Worm (Caenorhabditis elegans) whole organism, young adult: ENCODE results near the gene ZK507.1.

Source experiments
- F23B12.7 ChIP-seq: sonication (generic microtip); optimal IDR thresholded peaks from 2 replicates; lab custom pipeline; 2017; ENCODE audit warnings: missing genetic modification characterization, mild to moderate bottlenecking, missing compliant biosample characterization, antibody characterized with exemption, moderate library complexity; ENCODE audit not compliant: insufficient read depth
- F39B2.1 ChIP-seq: fragments of 200-800 bp; sonication (Bioruptor generic); IDR thresholded peaks from 2 replicates; pipeline ENCODE4 v1.3.6; 2022; ENCODE audit warnings: missing genetic modification reagents, missing genetic modification characterization, missing compliant biosample characterization
- K11D2.4 ChIP-seq: fragments of 200-800 bp; sonication (Bioruptor generic); IDR thresholded peaks from 2 replicates; pipeline ENCODE4 v1.3.6; 2022; ENCODE audit warnings: missing genetic modification reagents, missing genetic modification characterization, missing compliant biosample characterization
- Y79H2A.3 ChIP-seq: fragments of 200-800 bp; sonication (Bioruptor generic); conservative IDR thresholded peaks from 2 replicates; pipeline ENCODE4 v1.3.6; 2022; ENCODE audit warnings: missing genetic modification reagents, missing genetic modification characterization, missing compliant biosample characterization
- Y95B8A.8 ChIP-seq: fragments of 200-800 bp; sonication (Bioruptor generic); IDR thresholded peaks from 2 replicates; pipeline ENCODE4 v1.3.6; 2022; ENCODE audit warnings: missing genetic modification reagents, missing genetic modification characterization, missing compliant biosample characterization
- akir-1 ChIP-seq: fragments of 200-800 bp; sonication (Bioruptor generic); optimal IDR thresholded peaks from 2 replicates; lab custom pipeline; 2018; ENCODE audit warnings: mild to moderate bottlenecking, missing genetic modification characterization, moderate library complexity, missing compliant biosample characterization
- ama-1 ChIP-seq, 3 experiments: fragments of 150-350 bp in 1 of 3; sonication (generic microtip) in 2 of 3; optimal IDR thresholded peaks; 2 replicates each; lab custom pipeline; 2014 to 2018; ENCODE audit warnings: missing biosample characterization in 2 of 3, missing genetic modification characterization in 2 of 3, missing genetic modification reagents in 2 of 3
- aptf-3 ChIP-seq: fragments of 200-800 bp; sonication (Bioruptor generic); IDR thresholded peaks from 2 replicates; pipeline ENCODE4 v1.3.6; 2022; ENCODE audit warnings: missing genetic modification characterization, missing compliant biosample characterization
- atf-7 ChIP-seq: sonication (generic microtip); optimal IDR thresholded peaks from 2 replicates; lab custom pipeline; 2017; ENCODE audit warnings: mild to moderate bottlenecking, missing genetic modification characterization, missing compliant biosample characterization
- athp-1 ChIP-seq: sonication (generic microtip); optimal IDR thresholded peaks from 2 replicates; lab custom pipeline; 2017; ENCODE audit warnings: mild to moderate bottlenecking, missing genetic modification characterization, missing compliant biosample characterization
- attf-5 ChIP-seq: fragments of 200-800 bp; sonication (Bioruptor generic); optimal IDR thresholded peaks from 2 replicates; lab custom pipeline; 2018; ENCODE audit warnings: mild to moderate bottlenecking, missing genetic modification characterization, missing compliant biosample characterization
- attf-6 ChIP-seq: fragments of 200-800 bp; sonication (Bioruptor generic); IDR thresholded peaks from 2 replicates; pipeline ENCODE4 v1.3.6; 2022; ENCODE audit warnings: missing genetic modification reagents, missing genetic modification characterization, missing compliant biosample characterization
- ccch-3 ChIP-seq: fragments of 200-800 bp; sonication (Bioruptor generic); optimal IDR thresholded peaks from 2 replicates; lab custom pipeline; 2018; ENCODE audit warnings: mild to moderate bottlenecking, missing genetic modification characterization, missing compliant biosample characterization
- cebp-1 ChIP-seq, 2 experiments: fragments of 200-800 bp in 1 of 2; sonication (Bioruptor generic) in 1 of 2; sonication (generic microtip) in 1 of 2; IDR thresholded peaks in 1 of 2; optimal IDR thresholded peaks in 1 of 2; 2 replicates each; pipeline versions ENCODE4 v1.3.6 to Lab custom; 2017 to 2022; ENCODE audit warnings: missing compliant biosample characterization in 2 of 2, missing genetic modification characterization in 2 of 2, mild to moderate bottlenecking in 1 of 2, missing genetic modification reagents in 1 of 2, moderate library complexity in 1 of 2
- ceh-58 ChIP-seq: fragments of 200-800 bp; sonication (Bioruptor generic); IDR thresholded peaks from 2 replicates; pipeline ENCODE4 v1.3.6; 2022; ENCODE audit warnings: missing genetic modification characterization, missing compliant biosample characterization
- chd-7 ChIP-seq: sonication (generic microtip); optimal IDR thresholded peaks from 2 replicates; lab custom pipeline; 2016; ENCODE audit warnings: mild to moderate bottlenecking, missing genetic modification characterization, moderate library complexity, missing compliant biosample characterization
- dpl-1 ChIP-seq: fragments of 150-350 bp; optimal IDR thresholded peaks from 2 replicates; lab custom pipeline; 2014; ENCODE audit warnings: missing biosample characterization, missing genetic modification reagents, missing genetic modification characterization
- egrh-3 ChIP-seq: fragments of 200-800 bp; sonication (Bioruptor generic); IDR thresholded peaks from 2 replicates; pipeline ENCODE4 v1.3.6; 2022; ENCODE audit warnings: missing genetic modification reagents, missing genetic modification characterization, missing compliant biosample characterization
- ets-4 ChIP-seq: fragments of 200-800 bp; sonication (Bioruptor generic); optimal IDR thresholded peaks from 2 replicates; lab custom pipeline; 2018; ENCODE audit warnings: mild to moderate bottlenecking, missing genetic modification characterization, missing compliant biosample characterization
- him-1 ChIP-seq: sonication (generic microtip); optimal IDR thresholded peaks from 2 replicates; lab custom pipeline; 2016; ENCODE audit warnings: missing genotype, missing genetic modification reagents, missing genetic modification characterization, missing compliant biosample characterization
- hlh-26 ChIP-seq: fragments of 200-800 bp; sonication (Bioruptor generic); conservative IDR thresholded peaks from 2 replicates; pipeline ENCODE4 v1.3.6; 2022; ENCODE audit warnings: missing genetic modification reagents, missing genetic modification characterization, missing compliant biosample characterization
- lag-1 ChIP-seq: fragments of 200-800 bp; sonication (Bioruptor generic); IDR thresholded peaks from 2 replicates; pipeline ENCODE4 v1.3.6; 2022; ENCODE audit warnings: missing genetic modification reagents, missing genetic modification characterization, missing compliant biosample characterization
- let-607 ChIP-seq, 2 experiments: fragments of 200-800 bp in 1 of 2; sonication (Bioruptor generic) in 1 of 2; sonication (generic microtip) in 1 of 2; optimal IDR thresholded peaks; 2 replicates each; lab custom pipeline; 2016 to 2018; ENCODE audit warnings: mild to moderate bottlenecking in 2 of 2, missing compliant biosample characterization in 2 of 2, missing genetic modification characterization in 2 of 2, moderate library complexity in 2 of 2, missing genotype in 1 of 2
- lin-26 ChIP-seq: fragments of 200-800 bp; sonication (Bioruptor generic); IDR thresholded peaks from 2 replicates; pipeline ENCODE4 v1.3.6; 2022; ENCODE audit warnings: missing genetic modification reagents, missing genetic modification characterization, missing compliant biosample characterization
- nfya-1 ChIP-seq: sonication (generic microtip); optimal IDR thresholded peaks from 2 replicates; lab custom pipeline; 2017; ENCODE audit warnings: antibody characterized with exemption, missing compliant biosample characterization, missing genetic modification characterization, borderline replicate concordance; ENCODE audit not compliant: insufficient read depth
- nfya-2 ChIP-seq: fragments of 200-800 bp; sonication (Bioruptor generic); IDR thresholded peaks from 2 replicates; pipeline ENCODE4 v1.3.6; 2022; ENCODE audit warnings: missing genetic modification reagents, missing genetic modification characterization, missing compliant biosample characterization
- nhr-27 ChIP-seq: fragments of 200-800 bp; sonication (Bioruptor generic); optimal IDR thresholded peaks from 2 replicates; lab custom pipeline; 2018; ENCODE audit warnings: mild to moderate bottlenecking, missing genetic modification characterization, moderate library complexity, missing compliant biosample characterization
- snpc-1.3 ChIP-seq: sonication (generic microtip); optimal IDR thresholded peaks from 2 replicates; lab custom pipeline; 2017; ENCODE audit warnings: missing genetic modification characterization, mild to moderate bottlenecking, missing compliant biosample characterization, antibody characterized with exemption, moderate library complexity, missing genotype, missing genetic modification reagents; ENCODE audit not compliant: insufficient read depth
- snpc-3.4 ChIP-seq: sonication (generic microtip); optimal IDR thresholded peaks from 2 replicates; lab custom pipeline; 2017; ENCODE audit warnings: missing genetic modification characterization, mild to moderate bottlenecking, missing compliant biosample characterization, antibody characterized with exemption, moderate library complexity, missing genotype, missing genetic modification reagents
- tbp1 ChIP-seq: fragments of 200-800 bp; sonication (Bioruptor generic); optimal IDR thresholded peaks from 2 replicates; lab custom pipeline; 2018; ENCODE audit warnings: mild to moderate bottlenecking, missing genetic modification characterization, missing compliant biosample characterization
- tlf-1 ChIP-seq: fragments of 200-800 bp; sonication (Bioruptor generic); optimal IDR thresholded peaks from 2 replicates; lab custom pipeline; 2018; ENCODE audit warnings: mild to moderate bottlenecking, missing genetic modification characterization, missing compliant biosample characterization
- zfh-2 ChIP-seq: fragments of 200-800 bp; sonication (Bioruptor generic); conservative IDR thresholded peaks from 2 replicates; pipeline ENCODE4 v1.3.6; 2022; ENCODE audit warnings: missing genetic modification reagents, missing genetic modification characterization, missing compliant biosample characterization
- zim-3 ChIP-seq: sonication (generic microtip); optimal IDR thresholded peaks from 2 replicates; lab custom pipeline; 2017; ENCODE audit warnings: mild to moderate bottlenecking, missing genetic modification characterization, moderate library complexity, missing compliant biosample characterization
- ztf-25 ChIP-seq: fragments of 200-800 bp; sonication (Bioruptor generic); IDR thresholded peaks from 2 replicates; pipeline ENCODE4 v1.3.6; 2022; ENCODE audit warnings: missing genetic modification reagents, missing genetic modification characterization, missing compliant biosample characterization

Gene ZK507.1

DNA sequence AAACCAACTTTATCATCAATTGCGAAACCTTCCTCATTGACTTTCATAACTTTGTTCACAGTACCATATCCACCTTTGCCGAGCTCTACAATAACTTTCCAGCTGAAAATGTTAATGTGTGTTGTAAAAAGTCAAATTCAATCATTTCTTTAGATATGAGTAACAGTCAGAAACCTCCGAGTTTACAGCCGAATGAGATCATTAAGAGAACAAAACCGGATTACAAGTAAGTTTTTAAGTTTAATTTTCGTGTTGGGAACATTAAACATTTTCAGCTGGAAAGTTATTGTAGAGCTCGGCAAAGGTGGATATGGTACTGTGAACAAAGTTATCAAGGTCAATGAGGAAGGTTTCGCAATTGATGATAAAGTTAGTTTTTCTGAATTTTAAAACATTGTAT, at the start of gene ZK507.1:
TSS of gene ZK507.1 (minus strand) at position 101 of the 400 bp plus-strand sequence.
- no peak for TF ChIP-seq attf-5
- no peak for TF ChIP-seq ztf-25 (GFP tag; lab: Robert Waterston, UW)
- no peak for TF ChIP-seq nhr-27
- no peak for TF ChIP-seq ceh-58 (GFP tag; lab: Robert Waterston, UW)
- TF ChIP-seq, all 124 proteins: peak for 0

DNA sequence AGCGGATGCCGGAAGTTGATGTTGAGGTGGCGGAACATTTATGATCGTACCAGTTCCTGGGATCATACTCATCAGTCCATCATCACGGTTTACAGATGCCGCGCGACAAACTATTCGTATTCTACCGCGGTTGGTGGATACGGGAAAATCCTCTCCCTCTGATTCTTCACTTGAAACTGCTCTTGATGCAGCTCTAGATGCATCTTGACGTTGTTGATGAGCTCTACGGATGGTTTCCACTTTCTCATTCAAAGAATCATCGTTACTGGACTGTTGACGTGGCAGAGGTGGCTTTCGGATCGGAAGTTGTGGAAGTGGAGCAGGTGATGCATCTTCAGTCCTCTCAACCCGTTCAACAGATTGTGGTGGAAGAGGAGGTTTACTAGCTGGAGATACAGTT, 48.0 kb upstream of the ZK507.1 start:
- TF ChIP-seq aptf-3 (GFP tag; lab: Robert Waterston, UW) (no peak), hlh-26 (GFP tag; lab: Robert Waterston, UW) (no peak), chd-7 (no peak), ama-1 (optimal IDR thresholded peaks at IDR 0.05; lab: Kevin White, UChicago) (no peak), ama-1 (GFP tag; optimal IDR thresholded peaks at IDR 0.05; lab: Kevin White, UChicago) (no peak), tbp1 (GFP tag; lab: Kevin White, UChicago) (no peak), snpc-1.3 (no peak), snpc-3.4 (tag; lab: Kevin White, UChicago) (no peak), nfya-2 (GFP tag; lab: Robert Waterston, UW) (no peak), athp-1 (no peak), him-1 (no peak), tlf-1 (GFP tag; lab: Kevin White, UChicago) (no peak), nfya-1 (no peak)

- TF ChIP-seq F39B2.1 (GFP tag; lab: Robert Waterston, UW), result no peak
- no peak for TF ChIP-seq tlf-1 (GFP tag; lab: Kevin White, UChicago)
- no peak for TF ChIP-seq ama-1 (optimal IDR thresholded peaks at IDR 0.05; lab: Kevin White, UChicago)
- no peak for TF ChIP-seq ama-1 (GFP tag; optimal IDR thresholded peaks at IDR 0.05; lab: Kevin White, UChicago)
- TF ChIP-seq Y79H2A.3 (GFP tag; lab: Robert Waterston, UW), result no peak
- no peak for TF ChIP-seq attf-6
- no peak for TF ChIP-seq ccch-3
- no peak for TF ChIP-seq ets-4
- TF ChIP-seq K11D2.4 (GFP tag; lab: Robert Waterston, UW), result no peak
- TF ChIP-seq nfya-1, result no peak
- no peak for TF ChIP-seq lag-1 (GFP tag; lab: Robert Waterston, UW)
- TF ChIP-seq dpl-1, result no peak
- no peak for TF ChIP-seq lin-26 (GFP tag; lab: Robert Waterston, UW)
- no peak for TF ChIP-seq Y95B8A.8 (GFP tag; lab: Robert Waterston, UW)
- no peak for TF ChIP-seq egrh-3 (GFP tag; lab: Robert Waterston, UW)
- no peak for TF ChIP-seq zim-3
- TF ChIP-seq akir-1, result no peak
- no peak for TF ChIP-seq atf-7 (tag; lab: Kevin White, UChicago)
- no peak for TF ChIP-seq zfh-2 (GFP tag; lab: Robert Waterston, UW)
Observed at ce11 chrIII:9145765-9146164, 44.7 kb upstream of the ZK507.1 start, which contains the start of gene ZK512.8. Gene ZK512.8, plus strand, starts transcription at chrIII:9146065.

ce11 chrIII:9144744-9145390, 43.8 kb upstream of the ZK507.1 start, which contains the start of the genes ZK512.2 and ZK512.4:
Gene ZK512.2, minus strand, starts transcription at chrIII:9144794.
Gene ZK512.4, plus strand, starts transcription at chrIII:9145340.
- TF ChIP-seq cebp-1 (GFP tag; IDR thresholded peaks at IDR 0.05; lab: Robert Waterston, UW) (no peak), cebp-1 (tag; optimal IDR thresholded peaks at IDR 0.05; lab: Kevin White, UChicago) (no peak), let-607 (tag; optimal IDR thresholded peaks at IDR 0.05; lab: Kevin White, UChicago) (peak in 1 of 2 experiments; percentile 0), F23B12.7 (tag; lab: Kevin White, UChicago) (peak; percentile 55)
